Worm (Caenorhabditis elegans): ENCODE results near the gene zchc-1A.
A peak's percentile ranks its signal among the peaks of the same experiment; 100 is the strongest.

Gene zchc-1A

DNA sequence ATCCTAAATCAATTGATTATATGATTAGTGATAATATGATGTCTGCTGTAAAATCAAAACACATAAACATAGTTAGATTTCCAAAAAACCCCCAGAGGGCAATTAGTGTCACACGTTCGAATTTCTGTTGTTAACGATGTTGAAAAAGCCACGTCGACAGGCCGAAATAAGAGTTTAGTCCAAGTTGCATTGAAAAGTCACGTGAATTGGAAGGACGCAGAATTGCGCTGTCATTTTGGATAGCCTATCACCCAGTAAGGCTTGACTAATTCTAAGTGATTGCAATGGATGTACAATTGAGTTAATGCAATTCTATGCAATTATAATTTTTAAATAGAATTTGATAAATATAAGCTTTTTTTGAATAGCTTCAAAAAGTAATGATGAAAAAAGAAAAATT is 38.6 kb upstream of the zchc-1A start:
- TF ChIP-seq nhr-76 (tag; optimal IDR thresholded peaks at IDR 0.05) (no peak), T26A8.4 (GFP tag; IDR thresholded peaks at IDR 0.05) (no peak), hlh-11 (tag; optimal IDR thresholded peaks at IDR 0.05) (peak; percentile 9), aha-1 (tag) (peak; percentile 60), nhr-28 (tag; optimal IDR thresholded peaks at IDR 0.05) (peak; percentile 5)

DNA sequence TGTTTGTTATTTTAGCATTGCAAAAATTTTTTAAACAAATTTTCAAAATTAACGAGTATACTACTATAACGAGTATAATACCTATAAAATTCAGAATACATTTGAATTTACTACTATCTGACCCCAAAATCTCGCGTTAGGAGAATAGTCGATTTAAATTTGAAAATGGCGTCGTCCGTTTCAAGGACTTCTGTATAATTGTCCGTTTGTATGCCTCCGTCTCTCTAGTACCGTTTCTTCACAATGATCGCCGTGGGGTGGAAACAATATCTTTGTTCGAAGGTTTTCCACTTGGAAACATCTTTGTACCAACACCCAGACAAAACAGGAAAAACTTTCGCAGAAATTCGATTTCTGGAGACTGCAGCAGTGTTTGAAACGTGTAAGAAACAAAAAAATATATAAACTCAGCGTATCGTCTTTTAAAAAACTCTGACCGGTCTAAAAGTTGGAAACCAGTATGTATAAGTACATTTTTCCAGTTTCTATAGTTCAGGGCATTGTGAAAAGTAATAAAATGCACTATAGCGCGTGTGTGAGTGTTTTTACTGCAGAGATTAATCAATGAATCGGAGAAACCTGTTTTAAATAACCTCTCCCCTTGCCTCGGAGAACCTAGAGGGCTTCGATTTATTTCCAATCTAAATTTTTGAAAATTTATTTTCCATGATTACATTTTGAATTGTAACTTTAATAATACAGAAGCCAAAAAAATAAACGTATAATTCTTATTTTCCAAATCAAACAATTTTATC is 36.3 kb upstream of the zchc-1A start:
- TF ChIP-seq aha-1 (tag) (peak; percentile 69), lim-7 (GFP tag; IDR thresholded peaks at IDR 0.05) (no peak), nhr-42 (GFP tag; IDR thresholded peaks at IDR 0.05) (no peak), ceh-28 (tag; optimal IDR thresholded peaks at IDR 0.05) (no peak), nhr-10 (tag; optimal IDR thresholded peaks at IDR 0.05) (no peak)

DNA sequence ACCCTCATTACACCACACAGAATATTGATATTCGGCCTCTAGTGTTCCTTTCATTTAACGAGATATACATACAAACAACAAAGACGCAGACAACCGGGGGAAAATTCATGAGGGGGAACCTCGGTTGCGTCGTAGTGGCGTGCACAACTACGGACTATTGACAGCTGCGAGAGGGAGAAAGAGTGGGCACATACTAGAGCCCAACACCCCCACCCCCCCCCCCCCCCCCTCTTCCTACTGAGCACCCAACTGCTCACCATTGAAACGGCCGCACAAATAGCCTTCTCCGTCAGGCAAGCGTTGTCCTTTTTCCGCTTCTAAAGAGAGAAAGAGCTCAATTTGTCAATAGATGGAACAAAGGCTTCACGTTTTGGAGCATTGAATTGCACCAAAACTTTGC is 34.0 kb upstream of the zchc-1A start:
- TF ChIP-seq madf-9 (GFP tag; conservative IDR thresholded peaks at IDR 0.05), result no peak
- TF ChIP-seq unc-62 (GFP tag; optimal IDR thresholded peaks at IDR 0.05 in 1 of 2), result peak in 1 of 2 experiments; percentile 42
- TF ChIP-seq unc-62 (tag; optimal IDR thresholded peaks at IDR 0.05), result no peak
- TF ChIP-seq hlh-11 (tag; optimal IDR thresholded peaks at IDR 0.05), result peak; percentile 50
- no peak for TF ChIP-seq ceh-44 (GFP tag; IDR thresholded peaks at IDR 0.05)
- TF ChIP-seq lir-3 (tag; optimal IDR thresholded peaks at IDR 0.05), result no peak
- TF ChIP-seq nhr-237 (tag; optimal IDR thresholded peaks at IDR 0.05), result no peak
- TF ChIP-seq ceh-32 (tag; optimal IDR thresholded peaks at IDR 0.05; ENCODE audit: poor library complexity), result no peak
- TF ChIP-seq mep-1 (tag; optimal IDR thresholded peaks at IDR 0.05), result peak; percentile 37
- no peak for TF ChIP-seq attf-4 (tag; optimal IDR thresholded peaks at IDR 0.05)
- 0 out of 2 replicates have a peak, but pooled peaks have one; percentile 24 for TF ChIP-seq tra-1 (GFP tag; IDR thresholded peaks at IDR 0.05)
- TF ChIP-seq ctbp-1 (GFP tag; IDR thresholded peaks at IDR 0.05), result peak; percentile 42; the same call in 1 of the 2 replicates
- TF ChIP-seq pha-4 (GFP tag; IDR thresholded peaks at IDR 0.05), result peak; percentile 43; the same call in 1 of the 2 replicates
- no peak for TF ChIP-seq pha-4 (tag; optimal IDR thresholded peaks at IDR 0.05)
- TF ChIP-seq ama-1 (optimal IDR thresholded peaks at IDR 0.05), result no peak
- TF ChIP-seq jun-1 (tag; optimal IDR thresholded peaks at IDR 0.05), result no peak
- no peak for TF ChIP-seq aha-1 (tag)
- peak; percentile 11 for TF ChIP-seq hlh-30 (tag; optimal IDR thresholded peaks at IDR 0.05; ENCODE audit: insufficient read depth)
- peak; percentile 85; the same call in 1 of the 2 replicates for TF ChIP-seq set-16 (GFP tag; IDR thresholded peaks at IDR 0.05)
- no peak for TF ChIP-seq dve-1 (tag; optimal IDR thresholded peaks at IDR 0.05; ENCODE audit: insufficient read depth)
- TF ChIP-seq hmg-1.1 (GFP tag; IDR thresholded peaks at IDR 0.05), result peak; percentile 80
- TF ChIP-seq hif-1 (tag; optimal IDR thresholded peaks at IDR 0.05), result peak in 1 of 2 experiments; percentile 17
- TF ChIP-seq Y5F2A.4 (GFP tag; optimal IDR thresholded peaks at IDR 0.05), result no peak
- TF ChIP-seq nhr-25 (tag; optimal IDR thresholded peaks at IDR 0.05; ENCODE audit: borderline replicate concordance, insufficient read depth), result no peak
- TF ChIP-seq R02D3.7 (tag; optimal IDR thresholded peaks at IDR 0.05), result no peak

DNA sequence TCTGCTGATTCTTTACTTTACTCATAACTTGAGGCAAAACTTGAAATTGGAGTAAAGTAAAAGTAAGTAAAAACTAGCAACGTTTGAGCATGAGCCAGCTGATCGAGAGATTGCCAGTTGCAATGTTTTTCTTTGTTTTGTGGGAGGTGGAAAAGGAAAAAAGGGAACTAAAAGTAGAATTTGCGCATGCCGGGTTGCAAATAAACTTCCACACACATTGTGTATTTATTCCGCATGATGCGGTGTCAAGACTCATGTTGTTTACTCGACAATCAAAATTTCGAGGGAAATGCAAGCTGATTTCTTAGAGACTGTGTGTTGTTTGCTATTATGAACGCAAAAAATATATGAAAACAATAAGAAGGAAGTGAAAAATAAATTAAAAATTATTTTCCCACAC is 31.8 kb upstream of the zchc-1A start:
- TF ChIP-seq madf-5 (GFP tag; IDR thresholded peaks at IDR 0.05) (no peak), lin-38 (GFP tag; IDR thresholded peaks at IDR 0.05) (no peak), nhr-237 (tag; optimal IDR thresholded peaks at IDR 0.05) (no peak), madf-9 (GFP tag; conservative IDR thresholded peaks at IDR 0.05) (no peak), lin-13 (GFP tag; optimal IDR thresholded peaks at IDR 0.05) (no peak)
